Worm (Caenorhabditis elegans) whole organism, early embryonic: ENCODE measurements around the gene B0462.5.

Source experiments
- B0310.2 ChIP-seq: sonication (generic microtip); optimal IDR thresholded peaks from 2 replicates; lab custom pipeline; 2016; ENCODE audit warnings: mild to moderate bottlenecking, missing genetic modification characterization, missing compliant biosample characterization
- F13C5.2 ChIP-seq: sonication (generic microtip); optimal IDR thresholded peaks from 2 replicates; lab custom pipeline; 2017; ENCODE audit warnings: mild to moderate bottlenecking, missing genetic modification characterization, inconsistent platforms, missing compliant biosample characterization
- ama-1 ChIP-seq: fragments of 150-350 bp; optimal IDR thresholded peaks from 2 replicates; lab custom pipeline; 2014
- ceh-36 ChIP-seq: sonication (generic microtip); optimal IDR thresholded peaks from 2 replicates; lab custom pipeline; 2016; ENCODE audit warnings: missing genetic modification characterization, inconsistent platforms, missing compliant biosample characterization
- flt-1 ChIP-seq: fragments of 200-800 bp; sonication (Bioruptor generic); IDR thresholded peaks from 2 replicates; pipeline ENCODE4 v1.3.6; 2022; ENCODE audit warnings: missing genetic modification characterization, missing compliant biosample characterization
- hmbx-1 ChIP-seq: sonication (generic microtip); optimal IDR thresholded peaks from 2 replicates; lab custom pipeline; 2016; ENCODE audit warnings: mild to moderate bottlenecking, missing genetic modification characterization, missing compliant biosample characterization
- hmg-4 ChIP-seq: fragments of 200-800 bp; sonication (Bioruptor generic); optimal IDR thresholded peaks from 2 replicates; lab custom pipeline; 2018; ENCODE audit warnings: mild to moderate bottlenecking, missing genetic modification characterization, missing compliant biosample characterization
- pes-1 ChIP-seq: fragments of 200-800 bp; sonication (Bioruptor generic); IDR thresholded peaks from 2 replicates; pipeline ENCODE4 v1.3.6; 2022; ENCODE audit warnings: missing genetic modification reagents, missing genetic modification characterization, missing compliant biosample characterization
- scrt-1 ChIP-seq: fragments of 200-800 bp; sonication (Bioruptor generic); IDR thresholded peaks from 2 replicates; pipeline ENCODE4 v1.3.6; 2022; ENCODE audit warnings: missing genetic modification characterization, missing compliant biosample characterization
- sea-1 ChIP-seq: fragments of 200-800 bp; sonication (Bioruptor generic); conservative IDR thresholded peaks from 2 replicates; pipeline ENCODE4 v1.3.6; 2022; ENCODE audit warnings: missing genetic modification characterization, missing compliant biosample characterization
- tbx-37 ChIP-seq: fragments of 200-800 bp; sonication (Bioruptor generic); conservative IDR thresholded peaks from 2 replicates; pipeline ENCODE4 v1.3.6; 2022; ENCODE audit warnings: missing genetic modification reagents, missing genetic modification characterization, missing compliant biosample characterization

DNA sequence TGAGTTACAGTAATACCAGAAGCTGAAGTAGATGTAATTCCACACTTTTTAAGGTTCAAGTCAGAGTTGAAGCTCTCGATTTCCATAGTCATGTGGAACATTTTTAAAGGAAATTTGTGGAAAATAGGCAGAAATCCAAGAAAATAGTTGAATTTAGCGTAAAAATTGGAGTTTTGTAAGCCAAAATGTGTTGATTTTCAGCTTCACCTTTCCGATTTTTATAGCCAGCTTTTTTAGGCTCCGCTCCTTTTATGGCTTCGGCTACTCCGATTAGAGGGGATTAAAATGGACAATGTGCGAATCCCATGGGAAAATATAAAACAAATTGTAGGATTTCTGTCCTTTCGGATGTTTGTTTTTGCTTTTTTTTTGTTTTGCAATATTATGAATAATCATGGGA is 45.2 kb upstream of the B0462.5 start, which contains the start of gene C08E8.6:
- TF ChIP-seq pes-1 (GFP tag; lab: Robert Waterston, UW) (no peak), ama-1 (lab: Kevin White, UChicago) (no peak), scrt-1 (GFP tag; lab: Robert Waterston, UW) (no peak), hmg-4 (no peak), ceh-36 (tag; lab: Kevin White, UChicago) (no peak), F13C5.2 (tag; lab: Kevin White, UChicago) (no peak), flt-1 (GFP tag; lab: Robert Waterston, UW) (no peak), hmbx-1 (tag; lab: Kevin White, UChicago) (no peak), tbx-37 (GFP tag; lab: Robert Waterston, UW) (no peak), B0310.2 (tag; lab: Kevin White, UChicago) (no peak), sea-1 (GFP tag; lab: Robert Waterston, UW) (no peak)
